Worm (Caenorhabditis elegans) whole organism, L4/young adult: ENCODE results near the gene Y41E3.18.

Source experiments
- W03F9.2 ChIP-seq: fragments of 150-350 bp; optimal IDR thresholded peaks from 2 replicates; lab custom pipeline; 2014; ENCODE audit warnings: missing biosample characterization, missing genetic modification characterization
- dao-5 ChIP-seq: sonication (generic microtip); optimal IDR thresholded peaks from 2 replicates; lab custom pipeline; 2016; ENCODE audit warnings: missing genotype, missing genetic modification characterization, moderate library complexity, missing compliant biosample characterization
- him-1 ChIP-seq: sonication (generic microtip); optimal IDR thresholded peaks from 2 replicates; lab custom pipeline; 2016; ENCODE audit warnings: missing genotype, missing genetic modification reagents, missing genetic modification characterization, missing compliant biosample characterization

DNA sequence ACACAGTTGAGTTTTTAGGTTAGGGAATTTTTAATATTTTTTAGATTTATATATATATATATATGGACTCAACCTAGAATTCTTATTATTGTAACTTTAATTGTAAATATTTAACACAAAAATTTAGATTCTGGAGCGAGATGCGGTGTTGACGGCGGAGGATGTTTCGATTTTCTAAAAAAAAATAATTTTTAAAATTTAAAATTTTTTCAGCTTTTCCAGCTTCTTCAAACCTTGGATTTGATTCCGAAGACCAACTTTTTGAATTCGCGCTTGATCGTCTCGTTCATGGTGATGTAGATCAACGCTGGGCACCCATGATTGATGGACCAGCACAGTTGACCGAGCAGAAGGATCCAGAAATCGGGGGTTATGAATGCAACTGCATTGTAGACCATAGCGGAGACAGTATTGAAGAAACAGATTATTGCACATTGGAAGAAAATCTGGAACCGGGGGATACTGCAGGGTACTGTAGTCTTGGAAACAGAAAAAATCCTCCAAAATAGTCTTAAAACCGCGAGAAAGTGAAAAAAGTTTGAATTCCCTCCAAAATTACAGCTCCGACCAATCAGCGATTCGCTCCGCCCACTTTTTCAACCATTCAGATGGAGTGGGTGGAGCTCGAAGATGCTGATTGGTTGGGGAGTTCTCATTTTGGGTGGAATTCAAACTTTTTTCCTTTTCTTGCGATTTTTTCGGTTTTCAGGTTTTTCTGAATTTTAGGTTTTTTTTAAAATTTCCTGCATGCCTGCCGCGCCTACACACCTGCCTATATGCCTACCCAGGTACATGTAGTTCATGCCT lies 16.1 kb downstream of the Y41E3.18 start:
- TF ChIP-seq him-1 (tag; lab: Kevin White, UChicago), result no peak
- no peak for TF ChIP-seq W03F9.2 (tag; lab: Kevin White, UChicago)
- no peak for TF ChIP-seq dao-5 (tag; lab: Kevin White, UChicago)
